Worm (Caenorhabditis elegans): Measurements from ENCODE around the gene nlp-79.
A peak's percentile ranks its signal among the peaks of the same experiment; 100 is the strongest.
"Not testable (repeated sequence)": the region's sequence is repeated elsewhere in the genome, so short reads cannot be mapped to it uniquely, and the experiment has no call there.

DNA sequence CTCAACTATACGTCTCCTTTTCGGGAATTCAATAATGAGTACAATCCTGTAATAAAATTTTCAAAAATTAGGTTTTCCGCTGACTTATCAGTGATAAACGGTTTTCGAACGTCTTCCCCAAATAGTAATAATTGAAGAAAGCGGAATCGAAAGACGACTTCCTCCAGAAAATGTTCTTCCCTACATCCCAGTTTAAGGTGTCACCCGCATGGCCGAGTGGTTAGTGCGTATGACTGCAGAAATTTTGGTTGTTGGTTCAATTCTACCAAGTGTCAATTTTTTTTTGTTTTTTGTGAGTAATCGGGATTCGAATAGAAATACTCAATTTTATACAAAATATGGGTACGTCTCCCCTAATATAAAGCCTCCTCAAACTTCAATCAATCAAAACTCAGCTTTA is 8.6 kb upstream of the nlp-79 start:
- 0 out of 2 replicates have a peak, but pooled peaks have one; percentile 51 for TF ChIP-seq tab-1 (GFP tag; IDR thresholded peaks at IDR 0.05)
- not testable (repeated sequence) for TF ChIP-seq klf-2 (GFP tag; conservative IDR thresholded peaks at IDR 0.05); med-1 (GFP tag; optimal IDR thresholded peaks at IDR 0.05; ENCODE audit: insufficient read depth)
- peak; percentile 30; the same call in 1 of the 2 replicates for TF ChIP-seq ztf-23 (GFP tag; IDR thresholded peaks at IDR 0.05)
- peak; percentile 54 for TF ChIP-seq flt-1 (GFP tag; IDR thresholded peaks at IDR 0.05)

Data from whole organism, midembryonic.